Worm (Caenorhabditis elegans): ENCODE results near the gene C25D7.15.

C25D7.15 gene

DNA sequence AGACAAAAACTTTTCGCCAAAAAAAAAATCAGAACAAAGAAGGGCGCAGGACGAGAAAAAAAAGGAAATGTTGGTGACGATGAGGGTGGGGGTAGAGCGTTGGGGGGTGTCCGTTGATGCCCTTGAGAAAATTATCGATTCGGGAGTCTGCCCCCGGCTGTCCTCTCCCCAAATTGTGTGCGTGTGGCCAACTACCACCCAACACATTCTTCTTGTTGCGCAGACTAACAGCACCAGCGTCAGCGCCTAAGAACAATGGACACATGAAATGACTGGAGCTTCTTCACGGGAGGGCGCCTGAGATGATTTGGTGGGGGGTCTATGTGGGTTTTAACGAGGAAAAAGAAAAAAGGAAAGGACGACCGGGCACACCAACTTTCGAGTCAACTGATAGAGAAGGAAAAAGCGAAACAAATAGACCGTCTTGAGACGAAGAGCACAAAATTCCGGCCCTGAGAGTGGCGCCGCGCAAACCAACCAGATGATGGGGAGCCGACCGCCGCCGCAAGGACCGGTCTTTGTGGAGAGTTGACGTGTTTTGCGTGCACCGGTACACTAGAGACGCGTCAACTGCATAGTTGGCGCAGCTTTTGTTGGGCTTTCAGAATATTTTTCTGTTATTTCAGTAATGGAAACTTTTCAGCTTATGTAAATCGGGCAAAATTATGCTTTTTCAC lies 5.6 kb downstream of the C25D7.15 start, which contains the start of gene C25D7.9 (continued):
- TF ChIP-seq hlh-11 (tag; optimal IDR thresholded peaks at IDR 0.05), result peak; percentile 56
- no peak for TF ChIP-seq madf-5 (GFP tag; IDR thresholded peaks at IDR 0.05)
- TF ChIP-seq nhr-6 (tag; optimal IDR thresholded peaks at IDR 0.05), result peak; percentile 60
- TF ChIP-seq saeg-2 (GFP tag; IDR thresholded peaks at IDR 0.05), result no peak
- TF ChIP-seq ceh-28 (tag; optimal IDR thresholded peaks at IDR 0.05), result no peak

DNA sequence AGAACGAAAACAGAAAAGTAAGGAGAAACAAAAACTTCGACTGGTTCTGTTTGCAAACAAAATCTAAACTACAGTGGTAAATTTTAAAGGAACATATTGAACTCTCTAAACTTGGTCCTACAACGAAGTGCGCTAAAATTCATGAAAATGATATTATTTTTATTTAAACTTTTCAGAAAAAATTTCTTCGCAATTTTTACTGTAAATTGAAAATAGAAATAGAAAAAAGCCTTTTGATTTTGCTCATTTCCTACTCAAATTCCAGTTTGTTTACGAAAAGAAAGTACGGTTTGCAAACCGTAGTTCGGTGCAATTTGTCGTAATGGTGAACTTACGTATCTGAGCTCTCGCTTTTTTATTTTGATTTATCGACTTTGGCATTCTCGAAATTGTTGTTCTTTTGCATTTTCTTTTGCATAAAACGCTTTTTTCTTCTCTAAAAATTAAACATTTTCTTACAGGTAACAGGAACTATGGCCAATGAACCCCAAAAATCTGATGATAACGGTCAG lies 6.3 kb downstream of the C25D7.15 start, which contains the start of gene otub-1:
Gene otub-1, plus strand, starts transcription at position 462 of the 512 bp plus-strand sequence.
- TF ChIP-seq ztf-7 (tag; optimal IDR thresholded peaks at IDR 0.05), result no peak
- TF ChIP-seq lin-1 (GFP tag; IDR thresholded peaks at IDR 0.05), result no peak
- no peak for TF ChIP-seq nhr-10 (tag; optimal IDR thresholded peaks at IDR 0.05)
- no peak for TF ChIP-seq gei-8 (GFP tag; optimal IDR thresholded peaks at IDR 0.05)
- no peak for TF ChIP-seq daf-8 (GFP tag; IDR thresholded peaks at IDR 0.05)
- peak; percentile 81 for TF ChIP-seq aha-1 (tag)
- no peak for TF ChIP-seq nhr-11 (tag; optimal IDR thresholded peaks at IDR 0.05)
- TF ChIP-seq madf-9 (GFP tag; conservative IDR thresholded peaks at IDR 0.05), result no peak
- TF ChIP-seq pha-4 (GFP tag; IDR thresholded peaks at IDR 0.05), result no peak
- TF ChIP-seq pha-4 (tag; optimal IDR thresholded peaks at IDR 0.05), result no peak
- no peak for TF ChIP-seq lim-7 (GFP tag; IDR thresholded peaks at IDR 0.05)
- no peak for TF ChIP-seq mes-2 (tag; optimal IDR thresholded peaks at IDR 0.05; ENCODE audit: poor library complexity, severe bottlenecking)
- no peak for TF ChIP-seq rbr-2 (tag; optimal IDR thresholded peaks at IDR 0.05)
- no peak for TF ChIP-seq ZK546.5 (tag; optimal IDR thresholded peaks at IDR 0.05)
- peak in 1 of 2 experiments; percentile 47 for TF ChIP-seq unc-62 (GFP tag; optimal IDR thresholded peaks at IDR 0.05 in 1 of 2)
- no peak for TF ChIP-seq unc-62 (tag; optimal IDR thresholded peaks at IDR 0.05)
- no peak for TF ChIP-seq egl-43 (GFP tag; IDR thresholded peaks at IDR 0.05)
- TF ChIP-seq lin-13 (GFP tag; optimal IDR thresholded peaks at IDR 0.05), result no peak
- no peak for TF ChIP-seq T20F7.1 (GFP tag; optimal IDR thresholded peaks at IDR 0.05)
- TF ChIP-seq attf-4 (tag; optimal IDR thresholded peaks at IDR 0.05), result no peak
- peak; percentile 75 for TF ChIP-seq unc-130 (GFP tag; optimal IDR thresholded peaks at IDR 0.05)
- no peak for TF ChIP-seq ZK337.2 (GFP tag; IDR thresholded peaks at IDR 0.05)
- TF ChIP-seq ceh-82 (tag; optimal IDR thresholded peaks at IDR 0.05), result no peak
- TF ChIP-seq set-16 (GFP tag; IDR thresholded peaks at IDR 0.05), result no peak
- no peak for TF ChIP-seq mdl-1 (tag; optimal IDR thresholded peaks at IDR 0.05)
- no peak for TF ChIP-seq tra-1 (GFP tag; IDR thresholded peaks at IDR 0.05)
- no peak for TF ChIP-seq mdt-29 (GFP tag; IDR thresholded peaks at IDR 0.05)
- no peak for TF ChIP-seq dmd-9 (GFP tag; IDR thresholded peaks at IDR 0.05)
- no peak for TF ChIP-seq dve-1 (tag; optimal IDR thresholded peaks at IDR 0.05; ENCODE audit: insufficient read depth)
- TF ChIP-seq nhr-77 (tag; optimal IDR thresholded peaks at IDR 0.05), result no peak
- no peak for TF ChIP-seq daf-16 (GFP tag; optimal IDR thresholded peaks at IDR 0.05)
- TF ChIP-seq daf-16 (tag; optimal IDR thresholded peaks at IDR 0.05), result peak; percentile 1
- no peak for TF ChIP-seq arid-1 (GFP tag; conservative IDR thresholded peaks at IDR 0.05)

DNA sequence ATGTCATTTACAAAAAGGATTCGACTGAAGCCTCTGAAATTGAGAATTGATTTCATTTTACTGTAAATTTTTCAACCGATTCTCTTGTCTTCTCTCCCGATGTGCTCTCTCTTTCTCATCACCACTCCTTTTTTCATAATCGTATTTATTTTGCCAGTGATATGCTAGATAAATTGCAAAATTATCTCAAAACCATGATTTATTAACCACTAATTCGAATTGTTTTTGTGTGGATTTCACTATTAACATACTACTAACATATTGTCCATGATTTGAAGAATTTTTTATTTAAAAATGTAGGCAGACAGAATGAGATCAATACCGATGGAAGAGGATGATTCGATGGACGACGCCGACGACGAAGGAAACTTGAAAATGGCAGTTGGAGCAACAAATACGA lies 7.6 kb downstream of the C25D7.15 start, which contains the start of gene C25D7.10:
Gene C25D7.10, plus strand, starts transcription at position 301 of the 400 bp plus-strand sequence.
- TF ChIP-seq lin-38 (GFP tag; IDR thresholded peaks at IDR 0.05), result peak; percentile 27; the same call in 1 of the 2 replicates
- no peak for TF ChIP-seq Y5F2A.4 (GFP tag; optimal IDR thresholded peaks at IDR 0.05)
- no peak for TF ChIP-seq fkh-10 (GFP tag; optimal IDR thresholded peaks at IDR 0.05)
- no peak for TF ChIP-seq hlh-30 (tag; optimal IDR thresholded peaks at IDR 0.05; ENCODE audit: insufficient read depth)
- TF ChIP-seq snpc-1.2 (GFP tag; IDR thresholded peaks at IDR 0.05), result no peak
